Worm (Caenorhabditis elegans) whole organism, young adult: ENCODE measurements around the gene ceh-16.

Experiments
- egl-44 ChIP-seq: fragments of 200-800 bp; sonication (Bioruptor generic); IDR thresholded peaks from 2 replicates; pipeline ENCODE4 v1.3.6; 2022; ENCODE audit warnings: missing genetic modification reagents, missing genetic modification characterization, missing compliant biosample characterization
- let-526 ChIP-seq: fragments of 200-800 bp; sonication (Bioruptor generic); IDR thresholded peaks from 2 replicates; pipeline ENCODE4 v1.3.6; 2022; ENCODE audit warnings: missing genetic modification reagents, missing genetic modification characterization, missing compliant biosample characterization
- madf-3 ChIP-seq: fragments of 200-800 bp; sonication (Bioruptor generic); IDR thresholded peaks from 2 replicates; pipeline ENCODE4 v1.3.6; 2022; ENCODE audit warnings: missing genetic modification reagents, missing genetic modification characterization, missing compliant biosample characterization
- snpc-4 ChIP-seq, 5 experiments: fragments of 150-350 bp in 1 of 5; sonication (generic microtip) in 4 of 5; optimal IDR thresholded peaks; 2 replicates each; lab custom pipeline; 2014 to 2018; ENCODE audit warnings: missing genetic modification characterization in 5 of 5, missing biosample characterization in 3 of 5, antibody characterized with exemption in 2 of 5, mild to moderate bottlenecking in 2 of 5, missing compliant biosample characterization in 2 of 5, missing genotype in 2 of 5, moderate library complexity in 2 of 5, missing genetic modification reagents in 1 of 5
- unc-130 ChIP-seq: sonication (generic microtip); optimal IDR thresholded peaks from 2 replicates; lab custom pipeline; 2016; ENCODE audit warnings: missing genetic modification reagents, missing genetic modification characterization, missing compliant biosample characterization

- TF ChIP-seq madf-3 (no peak), snpc-4 (GFP tag; optimal IDR thresholded peaks at IDR 0.05; lab: Kevin White, UChicago) (no peak), snpc-4 (tag; optimal IDR thresholded peaks at IDR 0.05; lab: Kevin White, UChicago) (no peak), egl-44 (GFP tag; lab: Robert Waterston, UW) (no peak), let-526 (GFP tag; lab: Robert Waterston, UW) (no peak), unc-130 (GFP tag; lab: Kevin White, UChicago) (no peak)
These were observed 43.2 kb upstream of the ceh-16 start for ce11 chrIII:8579367-8579766.
